Fruit fly (Drosophila melanogaster) whole organism, embryonic: ENCODE results near the gene CG43999.

ENCODE experiments used
- Ada2b ChIP-seq: fragments of 200-800 bp; sonication (Bioruptor generic); IDR thresholded peaks from 2 replicates; pipeline ENCODE4 v1.3.6; 2022; ENCODE audit warnings: missing biosample characterization, missing genetic modification characterization
- Bteb2 ChIP-seq: fragments of 200-800 bp; sonication (Bioruptor generic); optimal IDR thresholded peaks from 2 replicates; lab custom pipeline; 2016; ENCODE audit warnings: missing biosample characterization, missing genetic modification characterization
- CG10147 ChIP-seq: fragments of 200-800 bp; sonication (Bioruptor generic); optimal IDR thresholded peaks from 2 replicates; lab custom pipeline; 2019; ENCODE audit warnings: missing biosample characterization, mild to moderate bottlenecking, missing genetic modification characterization, moderate library complexity
- CG10267 ChIP-seq: fragments of 200-800 bp; sonication (Bioruptor generic); optimal IDR thresholded peaks from 2 replicates; lab custom pipeline; 2018; ENCODE audit warnings: missing biosample characterization, mild to moderate bottlenecking, missing genetic modification characterization, moderate library complexity
- CG10431 ChIP-seq: fragments of 200-800 bp; sonication (Bioruptor generic); optimal IDR thresholded peaks from 3 replicates; lab custom pipeline; 2018; ENCODE audit warnings: missing biosample characterization, mild to moderate bottlenecking, missing genetic modification characterization
- CG12236 ChIP-seq: fragments of 200-800 bp; sonication (Bioruptor generic); optimal IDR thresholded peaks from 2 replicates; lab custom pipeline; 2016; ENCODE audit warnings: missing biosample characterization, missing genetic modification characterization
- CG13775 ChIP-seq: fragments of 200-800 bp; sonication (Bioruptor generic); optimal IDR thresholded peaks from 3 replicates; lab custom pipeline; 2017; ENCODE audit warnings: missing biosample characterization, mild to moderate bottlenecking, missing genetic modification characterization
- CG14710 ChIP-seq: fragments of 200-800 bp; sonication (Bioruptor generic); optimal IDR thresholded peaks from 3 replicates; lab custom pipeline; 2019; ENCODE audit warnings: missing biosample characterization, mild to moderate bottlenecking, missing genetic modification characterization, moderate library complexity
- CG18476 ChIP-seq: fragments of 200-800 bp; sonication (Bioruptor generic); optimal IDR thresholded peaks from 2 replicates; lab custom pipeline; 2016; ENCODE audit warnings: missing biosample characterization, mild to moderate bottlenecking, missing genetic modification characterization
- CG18599 ChIP-seq: fragments of 200-800 bp; sonication (Bioruptor generic); optimal IDR thresholded peaks from 3 replicates; lab custom pipeline; 2017; ENCODE audit warnings: missing biosample characterization, missing genetic modification characterization, mild to moderate bottlenecking, moderate library complexity, missing genetic modification reagents
- CG2116 ChIP-seq: fragments of 200-800 bp; sonication (Bioruptor generic); optimal IDR thresholded peaks from 3 replicates; lab custom pipeline; 2018; ENCODE audit warnings: missing biosample characterization, mild to moderate bottlenecking, missing genetic modification characterization
- CG3995 ChIP-seq: fragments of 200-800 bp; sonication (Bioruptor generic); optimal IDR thresholded peaks from 3 replicates; lab custom pipeline; 2016; ENCODE audit warnings: missing biosample characterization, missing genetic modification characterization
- CG4328 ChIP-seq: fragments of 200-800 bp; sonication (Bioruptor generic); optimal IDR thresholded peaks from 3 replicates; lab custom pipeline; 2017; ENCODE audit warnings: missing biosample characterization, missing genetic modification reagents, missing genetic modification characterization
- CG4617 ChIP-seq: fragments of 200-800 bp; sonication (Bioruptor generic); optimal IDR thresholded peaks from 3 replicates; lab custom pipeline; 2016; ENCODE audit warnings: missing biosample characterization, missing genetic modification characterization, borderline replicate concordance
- CG4820 ChIP-seq: fragments of 200-800 bp; sonication (Bioruptor generic); optimal IDR thresholded peaks from 3 replicates; lab custom pipeline; 2016; ENCODE audit warnings: missing biosample characterization, missing genetic modification characterization
- CG4854 ChIP-seq: fragments of 200-800 bp; sonication (Bioruptor generic); optimal IDR thresholded peaks from 2 replicates; lab custom pipeline; 2016; ENCODE audit warnings: missing biosample characterization, missing genetic modification characterization, inconsistent platforms
- CG5245 ChIP-seq: fragments of 200-800 bp; sonication (Bioruptor generic); optimal IDR thresholded peaks from 3 replicates; lab custom pipeline; 2016; ENCODE audit warnings: missing biosample characterization, missing genetic modification characterization
- CG6254 ChIP-seq: fragments of 200-800 bp; sonication (Bioruptor generic); optimal IDR thresholded peaks from 3 replicates; lab custom pipeline; 2017; ENCODE audit warnings: mild to moderate bottlenecking, missing biosample characterization, missing genetic modification reagents, missing genetic modification characterization
- CG7928 ChIP-seq: fragments of 200-800 bp; sonication (Bioruptor generic); optimal IDR thresholded peaks from 2 replicates; lab custom pipeline; 2017; ENCODE audit warnings: missing biosample characterization, mild to moderate bottlenecking, missing genetic modification characterization
- CG8388 ChIP-seq: fragments of 200-800 bp; sonication (Bioruptor generic); optimal IDR thresholded peaks from 2 replicates; lab custom pipeline; 2019; ENCODE audit warnings: missing biosample characterization, mild to moderate bottlenecking, missing genetic modification characterization, moderate library complexity
- CG9932 ChIP-seq: fragments of 200-800 bp; sonication (Bioruptor generic); IDR thresholded peaks from 2 replicates; pipeline ENCODE4 v1.3.6; 2022; ENCODE audit warnings: missing biosample characterization, missing genetic modification characterization
- Dip3 ChIP-seq: fragments of 200-800 bp; sonication (Bioruptor generic); optimal IDR thresholded peaks from 3 replicates; lab custom pipeline; 2016; ENCODE audit warnings: missing biosample characterization, missing genetic modification characterization
- E2f1 ChIP-seq: fragments of 200-800 bp; sonication (Bioruptor generic); IDR thresholded peaks from 2 replicates; pipeline ENCODE4 v1.3.6; 2022; ENCODE audit warnings: missing biosample characterization, missing genetic modification characterization
- ERR ChIP-seq: fragments of 200-800 bp; sonication (Bioruptor generic); optimal IDR thresholded peaks from 2 replicates; lab custom pipeline; 2016; ENCODE audit warnings: missing biosample characterization, missing genetic modification characterization
- HLHmδ ChIP-seq: fragments of 200-800 bp; sonication (Bioruptor generic); optimal IDR thresholded peaks from 2 replicates; lab custom pipeline; 2018; ENCODE audit warnings: missing biosample characterization, mild to moderate bottlenecking, missing genetic modification characterization, moderate library complexity
- HmgZ ChIP-seq: fragments of 200-800 bp; sonication (Bioruptor generic); optimal IDR thresholded peaks from 2 replicates; lab custom pipeline; 2018; ENCODE audit warnings: missing biosample characterization, mild to moderate bottlenecking, missing genetic modification characterization
- Hr3 ChIP-seq: fragments of 200-800 bp; sonication (Bioruptor generic); optimal IDR thresholded peaks from 3 replicates; lab custom pipeline; 2016; ENCODE audit warnings: missing biosample characterization, missing genetic modification characterization
- Max ChIP-seq: fragments of 200-800 bp; sonication (Bioruptor generic); optimal IDR thresholded peaks from 2 replicates; lab custom pipeline; 2016; ENCODE audit warnings: missing biosample characterization, mild to moderate bottlenecking, missing genetic modification characterization
- Myb ChIP-seq: fragments of 200-800 bp; sonication (Bioruptor generic); optimal IDR thresholded peaks from 2 replicates; lab custom pipeline; 2016; ENCODE audit warnings: missing biosample characterization, missing genetic modification characterization
- NC2α ChIP-seq: fragments of 200-800 bp; sonication (Bioruptor generic); optimal IDR thresholded peaks from 2 replicates; lab custom pipeline; 2016; ENCODE audit warnings: missing biosample characterization, missing genetic modification characterization
- Pdp1 ChIP-seq, 2 experiments: fragments of 200-800 bp; sonication (Bioruptor generic); optimal IDR thresholded peaks; 3 replicates each; lab custom pipeline; 2016; ENCODE audit warnings: missing biosample characterization in 2 of 2, missing genetic modification characterization in 2 of 2, mild to moderate bottlenecking in 1 of 2, moderate library complexity in 1 of 2
- Sin3A ChIP-seq: fragments of >200 bp; optimal IDR thresholded peaks from 2 replicates; lab custom pipeline; 2018
- Sry-β ChIP-seq: fragments of 200-800 bp; sonication (Bioruptor generic); optimal IDR thresholded peaks from 2 replicates; lab custom pipeline; 2018; ENCODE audit warnings: missing biosample characterization, mild to moderate bottlenecking, missing genetic modification characterization, moderate library complexity
- Trl ChIP-seq, 3 experiments: fragments of >200 bp in 2 of 3; fragments of 200-800 bp in 1 of 3; sonication (Bioruptor generic) in 1 of 3; optimal IDR thresholded peaks; 2 replicates in 1 of 3; 3 replicates in 2 of 3; lab custom pipeline; 2016 to 2017; ENCODE audit warnings: missing biosample characterization in 1 of 3, missing genetic modification characterization in 1 of 3
- ac ChIP-seq: fragments of 200-800 bp; sonication (Bioruptor generic); optimal IDR thresholded peaks from 3 replicates; lab custom pipeline; 2017; ENCODE audit warnings: missing biosample characterization, mild to moderate bottlenecking, missing genetic modification characterization
- al ChIP-seq: fragments of 200-800 bp; sonication (Bioruptor generic); IDR thresholded peaks from 2 replicates; pipeline ENCODE4 v1.3.6; 2022; ENCODE audit warnings: missing biosample characterization, missing genetic modification characterization
- ato ChIP-seq: fragments of 200-800 bp; sonication (Bioruptor generic); IDR thresholded peaks from 2 replicates; pipeline ENCODE4 v1.3.6; 2022; ENCODE audit warnings: missing biosample characterization, missing genetic modification characterization; ENCODE audit not compliant: partially characterized antibody
- cas ChIP-seq: fragments of 200-800 bp; sonication (Bioruptor generic); IDR thresholded peaks from 2 replicates; pipeline ENCODE4 v1.3.6; 2022; ENCODE audit warnings: missing biosample characterization, missing genetic modification characterization
- chif ChIP-seq, 2 experiments: fragments of 200-800 bp; sonication (Bioruptor generic); optimal IDR thresholded peaks; 3 replicates each; lab custom pipeline; 2016; ENCODE audit warnings: missing biosample characterization in 2 of 2, missing genetic modification characterization in 2 of 2
- exex ChIP-seq: fragments of 200-800 bp; sonication (Bioruptor generic); optimal IDR thresholded peaks from 4 replicates; lab custom pipeline; 2018; ENCODE audit warnings: missing biosample characterization, mild to moderate bottlenecking, missing genetic modification characterization, moderate library complexity
- fd102C ChIP-seq: fragments of 200-800 bp; sonication (Bioruptor generic); optimal IDR thresholded peaks from 2 replicates; lab custom pipeline; 2018; ENCODE audit warnings: missing biosample characterization, mild to moderate bottlenecking, missing genetic modification characterization, moderate library complexity
- grn ChIP-seq: fragments of 200-800 bp; sonication (Bioruptor generic); optimal IDR thresholded peaks from 3 replicates; lab custom pipeline; 2017; ENCODE audit warnings: missing biosample characterization, missing genetic modification characterization
- hbn ChIP-seq: fragments of 200-800 bp; sonication (Bioruptor generic); IDR thresholded peaks from 2 replicates; pipeline ENCODE4 v1.3.6; 2022; ENCODE audit warnings: missing biosample characterization, missing genetic modification characterization; ENCODE audit not compliant: partially characterized antibody
- pfk ChIP-seq: fragments of 200-800 bp; sonication (Bioruptor generic); optimal IDR thresholded peaks from 2 replicates; lab custom pipeline; 2018; ENCODE audit warnings: missing biosample characterization, mild to moderate bottlenecking, missing genetic modification characterization, moderate library complexity
- pho ChIP-seq: fragments of 200-800 bp; sonication (Bioruptor generic); optimal IDR thresholded peaks from 2 replicates; lab custom pipeline; 2016; ENCODE audit warnings: missing biosample characterization, missing genetic modification characterization
- pum ChIP-seq: fragments of 200-800 bp; sonication (Bioruptor generic); optimal IDR thresholded peaks from 2 replicates; lab custom pipeline; 2016; ENCODE audit warnings: missing biosample characterization, missing genetic modification characterization
- toy ChIP-seq: fragments of 200-800 bp; sonication (Bioruptor generic); IDR thresholded peaks from 2 replicates; pipeline ENCODE4 v1.3.6; 2022; ENCODE audit warnings: missing biosample characterization, missing genetic modification characterization
- unc-4 ChIP-seq: fragments of 200-800 bp; sonication (Bioruptor generic); IDR thresholded peaks from 2 replicates; pipeline ENCODE4 v1.3.6; 2022; ENCODE audit warnings: missing biosample characterization, missing genetic modification characterization; ENCODE audit not compliant: partially characterized antibody
- wek ChIP-seq: fragments of 200-800 bp; sonication (Bioruptor generic); optimal IDR thresholded peaks from 3 replicates; lab custom pipeline; 2018; ENCODE audit warnings: missing biosample characterization, mild to moderate bottlenecking, missing genetic modification characterization, moderate library complexity
- zen ChIP-seq: fragments of 200-800 bp; sonication (Bioruptor generic); optimal IDR thresholded peaks from 3 replicates; lab custom pipeline; 2018; ENCODE audit warnings: missing biosample characterization, mild to moderate bottlenecking, missing genetic modification characterization, moderate library complexity

The CG43999 gene

DNA sequence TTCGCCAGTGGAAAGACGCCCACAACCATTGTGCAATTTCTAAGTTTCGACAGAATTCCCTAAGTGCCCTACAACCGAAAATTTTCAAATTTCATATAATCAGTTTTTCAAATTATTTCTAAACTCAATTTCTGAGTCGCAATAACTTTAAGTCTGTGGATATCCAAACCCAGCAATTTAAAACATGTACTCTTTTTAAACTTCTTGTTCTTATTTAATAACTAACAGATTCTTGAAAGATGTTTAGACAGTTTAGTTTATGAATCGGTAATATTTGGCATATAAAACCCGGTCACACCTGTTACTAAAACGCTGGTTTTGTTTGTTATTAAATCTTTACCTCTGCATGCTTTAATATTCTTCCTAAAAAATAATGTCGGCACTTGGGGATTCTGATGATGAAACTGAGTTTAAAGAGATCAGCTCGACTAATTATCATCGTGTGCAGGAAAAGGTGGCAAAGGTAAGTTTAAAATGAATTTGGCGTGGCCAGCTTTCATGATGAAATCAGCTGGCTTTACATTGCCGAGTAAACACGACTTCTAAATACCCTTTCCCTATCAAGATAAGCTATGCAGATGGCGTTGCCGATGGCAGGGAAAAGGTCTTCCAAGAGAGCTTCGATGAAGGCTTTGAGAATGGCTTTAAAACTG lies at the start of gene CG43999, which contains the start of the genes CG43998 and CG31142 (continued):
- TF ChIP-seq grn (GFP tag; lab: Kevin White, UChicago) (no peak), CG4617 (GFP tag; lab: Kevin White, UChicago) (peak; percentile 33), Trl (optimal IDR thresholded peaks at IDR 0.05; lab: Kevin White, UChicago) (no peak), Trl (GFP tag; optimal IDR thresholded peaks at IDR 0.05; lab: Kevin White, UChicago) (no peak), chif (GFP tag; optimal IDR thresholded peaks at IDR 0.05; lab: Kevin White, UChicago) (no peak), hbn (no peak), pho (no peak), wek (GFP tag; lab: Kevin White, UChicago) (no peak), fd102C (GFP tag; lab: Kevin White, UChicago) (no peak), al (GFP tag; lab: Robert Waterston, UW) (no peak), NC2α (GFP tag; lab: Kevin White, UChicago) (no peak), ERR (GFP tag; lab: Kevin White, UChicago) (no peak), CG18599 (GFP tag; lab: Kevin White, UChicago) (no peak), ato (no peak), unc-4 (0 out of 2 replicates have a peak, but pooled peaks have one; percentile 19), Hr3 (no peak), ac (no peak), toy (GFP tag; lab: Robert Waterston, UW) (no peak), CG18476 (no peak), CG14710 (tag; lab: Kevin White, UChicago) (peak; percentile 12), Dip3 (GFP tag; lab: Kevin White, UChicago) (no peak), zen (tag; lab: Kevin White, UChicago) (no peak), Bteb2 (GFP tag; lab: Kevin White, UChicago) (no peak), Myb (GFP tag; lab: Kevin White, UChicago) (peak; percentile 41), CG9932 (no peak), CG13775 (GFP tag; lab: Kevin White, UChicago) (no peak), CG7928 (GFP tag; lab: Kevin White, UChicago) (no peak), Sry-β (GFP tag; lab: Kevin White, UChicago) (no peak), CG6254 (GFP tag; lab: Kevin White, UChicago) (no peak), CG5245 (no peak), CG8388 (GFP tag; lab: Kevin White, UChicago) (no peak), CG10431 (GFP tag; lab: Kevin White, UChicago) (no peak), CG4854 (GFP tag; lab: Kevin White, UChicago) (no peak), CG10267 (no peak), pfk (GFP tag; lab: Kevin White, UChicago) (no peak), Pdp1 (GFP tag; optimal IDR thresholded peaks at IDR 0.05; lab: Kevin White, UChicago) (peak in 1 of 2 experiments; percentile 15), CG4820 (GFP tag; lab: Kevin White, UChicago) (no peak), CG2116 (GFP tag; lab: Kevin White, UChicago) (no peak), E2f1 (GFP tag; lab: Robert Waterston, UW) (no peak), CG4328 (GFP tag; lab: Kevin White, UChicago) (no peak), Max (GFP tag; lab: Kevin White, UChicago) (no peak), exex (tag; lab: Kevin White, UChicago) (no peak), Sin3A (no peak), pum (GFP tag; lab: Kevin White, UChicago) (no peak), HmgZ (tag; lab: Kevin White, UChicago) (peak; percentile 35), CG10147 (GFP tag; lab: Kevin White, UChicago) (no peak), CG12236 (GFP tag; lab: Kevin White, UChicago) (no peak), HLHmδ (GFP tag; lab: Kevin White, UChicago) (no peak), cas (GFP tag; lab: Robert Waterston, UW) (no peak), CG3995 (no peak), Ada2b (GFP tag; lab: Robert Waterston, UW) (no peak)
